Worm (Caenorhabditis elegans): ENCODE data around the gene Y113G7B.28.
A peak's percentile ranks its signal among the peaks of the same experiment; 100 is the strongest.

Gene Y113G7B.28

ce11 chrV:20163105-20163449 lies 32.7 kb upstream of the Y113G7B.28 start (continued):
- TF ChIP-seq php-3 (GFP tag; IDR thresholded peaks at IDR 0.05), result 0 out of 2 replicates have a peak, but pooled peaks have one; percentile 28
- 0 out of 2 replicates have a peak, but pooled peaks have one; percentile 22 for TF ChIP-seq ZK337.2 (GFP tag; IDR thresholded peaks at IDR 0.05)

- TF ChIP-seq nhr-77 (tag; optimal IDR thresholded peaks at IDR 0.05) (peak; percentile 49), hmg-1.1 (GFP tag; IDR thresholded peaks at IDR 0.05) (0 out of 2 replicates have a peak, but pooled peaks have one; percentile 6), aly-2 (tag; optimal IDR thresholded peaks at IDR 0.05) (no peak), lin-38 (GFP tag; IDR thresholded peaks at IDR 0.05) (no peak; the same call in 1 of the 2 replicates), lin-15B (tag; optimal IDR thresholded peaks at IDR 0.05) (no peak), lim-7 (GFP tag; IDR thresholded peaks at IDR 0.05) (no peak), ztf-11 (tag; optimal IDR thresholded peaks at IDR 0.05) (no peak), Y75B8A.6 (GFP tag; IDR thresholded peaks at IDR 0.05) (0 out of 2 replicates have a peak, but pooled peaks have one; percentile 20), nhr-41 (GFP tag; IDR thresholded peaks at IDR 0.05) (0 out of 2 replicates have a peak, but pooled peaks have one; percentile 40), nhr-28 (tag; optimal IDR thresholded peaks at IDR 0.05) (peak; percentile 62), skn-1 (tag; optimal IDR thresholded peaks at IDR 0.05) (no peak), nhr-25 (tag; optimal IDR thresholded peaks at IDR 0.05; ENCODE audit: borderline replicate concordance, insufficient read depth) (no peak), ztf-7 (tag; optimal IDR thresholded peaks at IDR 0.05) (peak; percentile 25), spr-1 (tag; optimal IDR thresholded peaks at IDR 0.05) (no peak), dpl-1 (GFP tag; optimal IDR thresholded peaks at IDR 0.05) (peak; percentile 26), F44E2.7 (GFP tag; IDR thresholded peaks at IDR 0.05) (0 out of 2 replicates have a peak, but pooled peaks have one; percentile 73), hlh-30 (tag; optimal IDR thresholded peaks at IDR 0.05; ENCODE audit: insufficient read depth) (peak; percentile 69), nhr-111 (GFP tag; optimal IDR thresholded peaks at IDR 0.05) (no peak), ctbp-1 (GFP tag; IDR thresholded peaks at IDR 0.05) (no peak), ZK546.5 (tag; optimal IDR thresholded peaks at IDR 0.05) (no peak), tag-97 (GFP tag; IDR thresholded peaks at IDR 0.05) (no peak), T26A8.4 (GFP tag; IDR thresholded peaks at IDR 0.05) (peak; percentile 74), mxl-2 (GFP tag; conservative IDR thresholded peaks at IDR 0.05) (no peak), unc-39 (tag; optimal IDR thresholded peaks at IDR 0.05) (no peak), duxl-1 (tag; optimal IDR thresholded peaks at IDR 0.05; ENCODE audit: poor library complexity) (no peak), ZK337.2 (GFP tag; IDR thresholded peaks at IDR 0.05) (no peak), nhr-10 (tag; optimal IDR thresholded peaks at IDR 0.05) (no peak), nhr-42 (GFP tag; IDR thresholded peaks at IDR 0.05) (0 out of 2 replicates have a peak, but pooled peaks have one; percentile 53), lir-3 (tag; optimal IDR thresholded peaks at IDR 0.05) (no peak), rbr-2 (tag; optimal IDR thresholded peaks at IDR 0.05) (no peak), dmd-6 (GFP tag; IDR thresholded peaks at IDR 0.05) (peak; percentile 83), Y105C5A.15 (GFP tag; IDR thresholded peaks at IDR 0.05) (no peak), nhr-11 (tag; optimal IDR thresholded peaks at IDR 0.05) (no peak), D1046.2 (GFP tag; IDR thresholded peaks at IDR 0.05) (no peak), mxl-3 (GFP tag; optimal IDR thresholded peaks at IDR 0.05) (no peak), zfp-3 (GFP tag; conservative IDR thresholded peaks at IDR 0.05) (peak; percentile 73; the same call in 1 of the 2 replicates), Y48G9A.11 (GFP tag; IDR thresholded peaks at IDR 0.05) (no peak), F10B5.3 (tag; optimal IDR thresholded peaks at IDR 0.05) (no peak), unc-130 (GFP tag; optimal IDR thresholded peaks at IDR 0.05) (no peak), dve-1 (tag; optimal IDR thresholded peaks at IDR 0.05; ENCODE audit: insufficient read depth) (peak; percentile 97), saeg-2 (GFP tag; IDR thresholded peaks at IDR 0.05) (peak; percentile 87; the same call in 1 of the 2 replicates), madf-5 (GFP tag; IDR thresholded peaks at IDR 0.05) (no peak), zag-1 (tag; optimal IDR thresholded peaks at IDR 0.05) (no peak), egl-43 (GFP tag; IDR thresholded peaks at IDR 0.05) (no peak), snpc-1.2 (GFP tag; IDR thresholded peaks at IDR 0.05) (no peak), lin-29 (GFP tag; IDR thresholded peaks at IDR 0.05) (no peak)
These were observed 31.5 kb upstream of the Y113G7B.28 start, which contains the start of gene F19B2.5 for ce11 chrV:20164059-20164892. Gene F19B2.5, minus strand, starts transcription at chrV:20164165.

All from whole organism, L4 larva.